Worm (Caenorhabditis elegans) whole organism, young adult: ENCODE measurements around the gene deb-1.
A peak's percentile ranks its signal among the peaks of the same experiment; 100 is the strongest.

Experiments
- B0019.2 ChIP-seq: fragments of 200-800 bp; sonication (Bioruptor generic); conservative IDR thresholded peaks from 2 replicates; pipeline ENCODE4 v1.3.6; 2022; ENCODE audit warnings: missing genetic modification reagents, missing genetic modification characterization, missing compliant biosample characterization
- D2030.7 ChIP-seq: fragments of 200-800 bp; sonication (Bioruptor generic); IDR thresholded peaks from 2 replicates; pipeline ENCODE4 v1.3.6; 2022; ENCODE audit warnings: missing genetic modification reagents, missing genetic modification characterization, missing compliant biosample characterization
- F22D6.2 ChIP-seq: sonication (generic microtip); optimal IDR thresholded peaks from 2 replicates; lab custom pipeline; 2016; ENCODE audit warnings: mild to moderate bottlenecking, missing genetic modification characterization, missing compliant biosample characterization
- F37B4.10 ChIP-seq: fragments of 200-800 bp; sonication (Bioruptor generic); IDR thresholded peaks from 2 replicates; pipeline ENCODE4 v1.3.6; 2022; ENCODE audit warnings: missing genetic modification characterization, missing compliant biosample characterization
- F49E8.2 ChIP-seq: sonication (generic microtip); optimal IDR thresholded peaks from 3 replicates; lab custom pipeline; 2017; ENCODE audit warnings: missing genetic modification characterization, mild to moderate bottlenecking, missing compliant biosample characterization, antibody characterized with exemption, moderate library complexity; ENCODE audit not compliant: insufficient read depth
- T07F8.4 ChIP-seq: sonication (generic microtip); optimal IDR thresholded peaks from 2 replicates; lab custom pipeline; 2016; ENCODE audit warnings: mild to moderate bottlenecking, missing genetic modification characterization, moderate library complexity, missing compliant biosample characterization
- Y53F4B.3 ChIP-seq: fragments of 200-800 bp; sonication (Bioruptor generic); IDR thresholded peaks from 2 replicates; pipeline ENCODE4 v1.3.6; 2022; ENCODE audit warnings: missing genetic modification reagents, missing genetic modification characterization, missing compliant biosample characterization
- Y56A3A.18 ChIP-seq: fragments of 200-800 bp; sonication (Bioruptor generic); IDR thresholded peaks from 2 replicates; pipeline ENCODE4 v1.3.6; 2022; ENCODE audit warnings: missing genetic modification reagents, missing genetic modification characterization, missing compliant biosample characterization
- Y95B8A.8 ChIP-seq: fragments of 200-800 bp; sonication (Bioruptor generic); IDR thresholded peaks from 2 replicates; pipeline ENCODE4 v1.3.6; 2022; ENCODE audit warnings: missing genetic modification reagents, missing genetic modification characterization, missing compliant biosample characterization
- atf-7 ChIP-seq: sonication (generic microtip); optimal IDR thresholded peaks from 2 replicates; lab custom pipeline; 2017; ENCODE audit warnings: mild to moderate bottlenecking, missing genetic modification characterization, missing compliant biosample characterization
- attf-5 ChIP-seq: fragments of 200-800 bp; sonication (Bioruptor generic); optimal IDR thresholded peaks from 2 replicates; lab custom pipeline; 2018; ENCODE audit warnings: mild to moderate bottlenecking, missing genetic modification characterization, missing compliant biosample characterization
- attf-6 ChIP-seq: fragments of 200-800 bp; sonication (Bioruptor generic); IDR thresholded peaks from 2 replicates; pipeline ENCODE4 v1.3.6; 2022; ENCODE audit warnings: missing genetic modification reagents, missing genetic modification characterization, missing compliant biosample characterization
- bed-2 ChIP-seq: fragments of 200-800 bp; sonication (Bioruptor generic); IDR thresholded peaks from 2 replicates; pipeline ENCODE4 v1.3.6; 2022; ENCODE audit warnings: missing genetic modification reagents, missing genetic modification characterization, missing compliant biosample characterization
- ccch-3 ChIP-seq: fragments of 200-800 bp; sonication (Bioruptor generic); optimal IDR thresholded peaks from 2 replicates; lab custom pipeline; 2018; ENCODE audit warnings: mild to moderate bottlenecking, missing genetic modification characterization, missing compliant biosample characterization
- cebp-1 ChIP-seq, 2 experiments: fragments of 200-800 bp in 1 of 2; sonication (Bioruptor generic) in 1 of 2; sonication (generic microtip) in 1 of 2; IDR thresholded peaks in 1 of 2; optimal IDR thresholded peaks in 1 of 2; 2 replicates each; pipeline versions ENCODE4 v1.3.6 to Lab custom; 2017 to 2022; ENCODE audit warnings: missing compliant biosample characterization in 2 of 2, missing genetic modification characterization in 2 of 2, mild to moderate bottlenecking in 1 of 2, missing genetic modification reagents in 1 of 2, moderate library complexity in 1 of 2
- cebp-2 ChIP-seq: fragments of 200-800 bp; sonication (Bioruptor generic); IDR thresholded peaks from 2 replicates; pipeline ENCODE4 v1.3.6; 2022; ENCODE audit warnings: missing genetic modification characterization, missing compliant biosample characterization
- ceh-79 ChIP-seq: sonication (generic microtip); optimal IDR thresholded peaks from 2 replicates; lab custom pipeline; 2017; ENCODE audit warnings: mild to moderate bottlenecking, missing genetic modification characterization, missing compliant biosample characterization
- chd-7 ChIP-seq: sonication (generic microtip); optimal IDR thresholded peaks from 2 replicates; lab custom pipeline; 2016; ENCODE audit warnings: mild to moderate bottlenecking, missing genetic modification characterization, moderate library complexity, missing compliant biosample characterization
- dox-1 ChIP-seq: fragments of 200-800 bp; sonication (Bioruptor generic); IDR thresholded peaks from 2 replicates; pipeline ENCODE4 v1.3.6; 2022; ENCODE audit warnings: missing genetic modification reagents, missing genetic modification characterization, missing compliant biosample characterization
- dpl-1 ChIP-seq: fragments of 150-350 bp; optimal IDR thresholded peaks from 2 replicates; lab custom pipeline; 2014; ENCODE audit warnings: missing biosample characterization, missing genetic modification reagents, missing genetic modification characterization
- egrh-3 ChIP-seq: fragments of 200-800 bp; sonication (Bioruptor generic); IDR thresholded peaks from 2 replicates; pipeline ENCODE4 v1.3.6; 2022; ENCODE audit warnings: missing genetic modification reagents, missing genetic modification characterization, missing compliant biosample characterization
- fkh-3 ChIP-seq: sonication (generic microtip); optimal IDR thresholded peaks from 2 replicates; lab custom pipeline; 2016; ENCODE audit warnings: mild to moderate bottlenecking, missing genetic modification characterization, missing compliant biosample characterization
- hlh-12 ChIP-seq: sonication (generic microtip); optimal IDR thresholded peaks from 2 replicates; lab custom pipeline; 2016; ENCODE audit warnings: missing genetic modification characterization, missing compliant biosample characterization
- hlh-26 ChIP-seq: fragments of 200-800 bp; sonication (Bioruptor generic); conservative IDR thresholded peaks from 2 replicates; pipeline ENCODE4 v1.3.6; 2022; ENCODE audit warnings: missing genetic modification reagents, missing genetic modification characterization, missing compliant biosample characterization
- hmg-1.2 ChIP-seq: fragments of 200-800 bp; sonication (Bioruptor generic); IDR thresholded peaks from 2 replicates; pipeline ENCODE4 v1.3.6; 2022; ENCODE audit warnings: missing genetic modification reagents, missing genetic modification characterization, missing compliant biosample characterization
- hmg-20 ChIP-seq: fragments of 200-800 bp; sonication (Bioruptor generic); IDR thresholded peaks from 2 replicates; pipeline ENCODE4 v1.3.6; 2022; ENCODE audit warnings: missing genetic modification reagents, missing genetic modification characterization, missing compliant biosample characterization
- let-526 ChIP-seq: fragments of 200-800 bp; sonication (Bioruptor generic); IDR thresholded peaks from 2 replicates; pipeline ENCODE4 v1.3.6; 2022; ENCODE audit warnings: missing genetic modification reagents, missing genetic modification characterization, missing compliant biosample characterization
- let-607 ChIP-seq, 2 experiments: fragments of 200-800 bp in 1 of 2; sonication (Bioruptor generic) in 1 of 2; sonication (generic microtip) in 1 of 2; optimal IDR thresholded peaks; 2 replicates each; lab custom pipeline; 2016 to 2018; ENCODE audit warnings: mild to moderate bottlenecking in 2 of 2, missing compliant biosample characterization in 2 of 2, missing genetic modification characterization in 2 of 2, moderate library complexity in 2 of 2, missing genotype in 1 of 2
- lin-26 ChIP-seq: fragments of 200-800 bp; sonication (Bioruptor generic); IDR thresholded peaks from 2 replicates; pipeline ENCODE4 v1.3.6; 2022; ENCODE audit warnings: missing genetic modification reagents, missing genetic modification characterization, missing compliant biosample characterization
- lin-35 ChIP-seq, 3 experiments: fragments of 150-350 bp in 2 of 3; sonication (generic microtip) in 1 of 3; optimal IDR thresholded peaks; 2 replicates each; lab custom pipeline; 2014 to 2018; ENCODE audit warnings: missing biosample characterization in 3 of 3, missing genetic modification characterization in 3 of 3, missing genetic modification reagents in 3 of 3
- lin-40 ChIP-seq: sonication (generic microtip); optimal IDR thresholded peaks from 2 replicates; lab custom pipeline; 2016; ENCODE audit warnings: missing genetic modification characterization, mild to moderate bottlenecking, missing compliant biosample characterization, missing genotype, missing genetic modification reagents
- lir-1 ChIP-seq: fragments of 200-800 bp; sonication (Bioruptor generic); conservative IDR thresholded peaks from 2 replicates; pipeline ENCODE4 v1.3.6; 2022; ENCODE audit warnings: missing genetic modification reagents, missing genetic modification characterization, missing compliant biosample characterization
- mxl-1 ChIP-seq: sonication (generic microtip); optimal IDR thresholded peaks from 2 replicates; lab custom pipeline; 2016; ENCODE audit warnings: missing genetic modification characterization, missing compliant biosample characterization
- nfya-1 ChIP-seq: sonication (generic microtip); optimal IDR thresholded peaks from 2 replicates; lab custom pipeline; 2017; ENCODE audit warnings: antibody characterized with exemption, missing compliant biosample characterization, missing genetic modification characterization, borderline replicate concordance; ENCODE audit not compliant: insufficient read depth
- nhr-120 ChIP-seq: fragments of 200-800 bp; sonication (Bioruptor generic); IDR thresholded peaks from 2 replicates; pipeline ENCODE4 v1.3.6; 2022; ENCODE audit warnings: missing genetic modification characterization, missing compliant biosample characterization
- nhr-27 ChIP-seq: fragments of 200-800 bp; sonication (Bioruptor generic); optimal IDR thresholded peaks from 2 replicates; lab custom pipeline; 2018; ENCODE audit warnings: mild to moderate bottlenecking, missing genetic modification characterization, moderate library complexity, missing compliant biosample characterization
- nhr-90 ChIP-seq: sonication (generic microtip); optimal IDR thresholded peaks from 2 replicates; lab custom pipeline; 2016; ENCODE audit warnings: missing genotype, mild to moderate bottlenecking, missing genetic modification characterization, missing compliant biosample characterization
- repo-1 ChIP-seq: sonication (generic microtip); optimal IDR thresholded peaks from 2 replicates; lab custom pipeline; 2017; ENCODE audit warnings: mild to moderate bottlenecking, missing genetic modification characterization, missing compliant biosample characterization
- sdz-38 ChIP-seq: sonication (generic microtip); optimal IDR thresholded peaks from 2 replicates; lab custom pipeline; 2016; ENCODE audit warnings: missing genotype, missing genetic modification characterization, missing compliant biosample characterization
- tbp1 ChIP-seq: fragments of 200-800 bp; sonication (Bioruptor generic); optimal IDR thresholded peaks from 2 replicates; lab custom pipeline; 2018; ENCODE audit warnings: mild to moderate bottlenecking, missing genetic modification characterization, missing compliant biosample characterization
- unc-130 ChIP-seq: sonication (generic microtip); optimal IDR thresholded peaks from 2 replicates; lab custom pipeline; 2016; ENCODE audit warnings: missing genetic modification reagents, missing genetic modification characterization, missing compliant biosample characterization
- unc-62 ChIP-seq: fragments of 150-350 bp; optimal IDR thresholded peaks from 2 replicates; lab custom pipeline; 2014; ENCODE audit warnings: missing biosample characterization, missing genetic modification reagents, missing genetic modification characterization
- ztf-22 ChIP-seq: fragments of 200-800 bp; sonication (Bioruptor generic); optimal IDR thresholded peaks from 2 replicates; lab custom pipeline; 2018; ENCODE audit warnings: mild to moderate bottlenecking, missing genetic modification characterization, moderate library complexity, missing compliant biosample characterization
- ztf-28 ChIP-seq: fragments of 200-800 bp; sonication (Bioruptor generic); IDR thresholded peaks from 2 replicates; pipeline ENCODE4 v1.3.6; 2022; ENCODE audit warnings: missing genetic modification reagents, missing genetic modification characterization, missing compliant biosample characterization

Gene deb-1

DNA sequence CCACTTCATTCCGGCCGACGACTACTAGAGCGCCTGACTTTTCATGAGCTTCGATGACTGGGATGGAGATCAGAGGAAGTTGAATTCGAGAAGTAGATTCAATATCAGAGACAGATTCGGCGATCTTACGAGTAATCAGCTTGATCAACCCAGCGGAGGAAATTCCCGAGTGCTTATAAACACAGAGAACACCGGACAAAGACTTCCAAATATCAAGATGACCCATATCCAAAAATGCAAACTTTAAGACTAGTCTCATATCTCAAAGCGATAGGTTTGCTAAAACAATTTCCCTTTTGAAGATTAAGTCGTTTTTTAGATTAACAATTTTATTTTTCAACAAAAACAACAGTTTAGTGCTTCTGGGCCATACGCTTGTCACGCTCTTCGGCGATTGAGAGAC, 10.7 kb downstream of the deb-1 start, which contains the start of gene Y43B11AR.3 (continued):
- TF ChIP-seq unc-62 = no peak
- TF ChIP-seq ztf-28 (GFP tag; lab: Robert Waterston, UW) = no peak
- no peak for TF ChIP-seq chd-7 (tag; lab: Kevin White, UChicago)
- peak; percentile 72 for TF ChIP-seq tbp1 (GFP tag; lab: Kevin White, UChicago)
- TF ChIP-seq unc-130 (GFP tag; lab: Kevin White, UChicago) = peak; percentile 86
- TF ChIP-seq atf-7 (tag; lab: Kevin White, UChicago) = peak; percentile 59
- no peak for TF ChIP-seq lin-40 (tag; lab: Kevin White, UChicago)
- no peak for TF ChIP-seq ztf-22 (GFP tag; lab: Kevin White, UChicago)
- no peak for TF ChIP-seq fkh-3 (tag; lab: Kevin White, UChicago)
- TF ChIP-seq B0019.2 (GFP tag; lab: Robert Waterston, UW) = peak; percentile 74; the same call in 1 of the 2 replicates
- no peak for TF ChIP-seq let-607 (tag; optimal IDR thresholded peaks at IDR 0.05; lab: Kevin White, UChicago)
- no peak for TF ChIP-seq nfya-1 (tag; lab: Kevin White, UChicago)
- peak; percentile 45 for TF ChIP-seq attf-5 (GFP tag; lab: Kevin White, UChicago)
- TF ChIP-seq ccch-3 (GFP tag; lab: Kevin White, UChicago) = no peak
- TF ChIP-seq D2030.7 (GFP tag; lab: Robert Waterston, UW) = peak; percentile 55; the same call in 1 of the 2 replicates
- no peak; the same call in none of the 2 replicates for TF ChIP-seq Y56A3A.18
- TF ChIP-seq sdz-38 (tag; lab: Kevin White, UChicago) = no peak
- TF ChIP-seq let-526 (GFP tag; lab: Robert Waterston, UW) = no peak
- peak; percentile 61 for TF ChIP-seq mxl-1
- TF ChIP-seq lir-1 (GFP tag; lab: Robert Waterston, UW) = 0 out of 2 replicates have a peak, but pooled peaks have one; percentile 25
- TF ChIP-seq T07F8.4 (tag; lab: Kevin White, UChicago) = no peak
- TF ChIP-seq attf-6 = peak; percentile 93
- no peak for TF ChIP-seq dpl-1 (GFP tag; lab: Kevin White, UChicago)
- TF ChIP-seq cebp-2 = peak; percentile 96
- TF ChIP-seq bed-2 (GFP tag; lab: Robert Waterston, UW) = no peak
- peak; percentile 40 for TF ChIP-seq ceh-79
- TF ChIP-seq lin-35 (GFP tag; optimal IDR thresholded peaks at IDR 0.05; lab: Kevin White, UChicago) = peak in 2 of 3 experiments; percentile 3 to 43
- TF ChIP-seq dox-1 (GFP tag; lab: Robert Waterston, UW) = peak; percentile 67; the same call in 1 of the 2 replicates
- peak; percentile 43; the same call in 1 of the 2 replicates for TF ChIP-seq hmg-1.2
- no peak for TF ChIP-seq cebp-1 (GFP tag; IDR thresholded peaks at IDR 0.05; lab: Robert Waterston, UW)
- peak; percentile 73 for TF ChIP-seq cebp-1 (tag; optimal IDR thresholded peaks at IDR 0.05; lab: Kevin White, UChicago)
- peak; percentile 66 for TF ChIP-seq repo-1 (tag; lab: Kevin White, UChicago)
- peak; percentile 2 for TF ChIP-seq nhr-27 (tag; lab: Kevin White, UChicago)
- no peak for TF ChIP-seq nhr-120
- no peak for TF ChIP-seq F37B4.10 (GFP tag; lab: Robert Waterston, UW)
- TF ChIP-seq Y53F4B.3 (GFP tag; lab: Robert Waterston, UW) = no peak
- peak; percentile 91 for TF ChIP-seq Y95B8A.8 (GFP tag; lab: Robert Waterston, UW)
- no peak for TF ChIP-seq hmg-20 (GFP tag; lab: Robert Waterston, UW)
- no peak for TF ChIP-seq hlh-26
- peak; percentile 98 for TF ChIP-seq F49E8.2
- TF ChIP-seq hlh-12 (tag; lab: Kevin White, UChicago) = no peak
- TF ChIP-seq lin-26 (GFP tag; lab: Robert Waterston, UW) = peak; percentile 89
- TF ChIP-seq nhr-90 (tag; lab: Kevin White, UChicago) = peak; percentile 20
- no peak for TF ChIP-seq egrh-3 (GFP tag; lab: Robert Waterston, UW)
- TF ChIP-seq F22D6.2 (tag; lab: Kevin White, UChicago) = no peak
